Worm (Caenorhabditis elegans) whole organism, L4 larva: ENCODE data around the gene frk-1.
A peak's percentile ranks its signal among the peaks of the same experiment; 100 is the strongest.

Source experiments
- F10B5.3 ChIP-seq: sonication (generic microtip); optimal IDR thresholded peaks from 2 replicates; lab custom pipeline; 2016; ENCODE audit warnings: mild to moderate bottlenecking, missing genetic modification characterization, missing compliant biosample characterization
- F37D6.2 ChIP-seq: sonication (generic microtip); optimal IDR thresholded peaks from 2 replicates; lab custom pipeline; 2016; ENCODE audit warnings: mild to moderate bottlenecking, missing genetic modification characterization, missing compliant biosample characterization
- F49E8.2 ChIP-seq: sonication (generic microtip); optimal IDR thresholded peaks from 2 replicates; lab custom pipeline; 2016; ENCODE audit warnings: missing compliant biosample characterization, mild to moderate bottlenecking, missing genetic modification characterization, borderline replicate concordance
- T20F7.1 ChIP-seq: fragments of 200-800 bp; sonication (Bioruptor generic); optimal IDR thresholded peaks from 2 replicates; lab custom pipeline; 2018; ENCODE audit warnings: mild to moderate bottlenecking, missing genetic modification characterization, missing compliant biosample characterization
- Y105C5A.15 ChIP-seq: fragments of 200-800 bp; sonication (Bioruptor generic); IDR thresholded peaks from 2 replicates; pipeline ENCODE4 v1.3.6; 2022; ENCODE audit warnings: missing genetic modification characterization, missing compliant biosample characterization
- Y75B8A.6 ChIP-seq: fragments of 200-800 bp; sonication (Bioruptor generic); IDR thresholded peaks from 2 replicates; pipeline ENCODE4 v1.3.6; 2022; ENCODE audit warnings: missing genetic modification reagents, missing genetic modification characterization, missing compliant biosample characterization
- ZK337.2 ChIP-seq: fragments of 200-800 bp; sonication (Bioruptor generic); IDR thresholded peaks from 2 replicates; pipeline ENCODE4 v1.3.6; 2022; ENCODE audit warnings: missing genetic modification reagents, missing genetic modification characterization, missing compliant biosample characterization
- ama-1 ChIP-seq: fragments of 150-350 bp; optimal IDR thresholded peaks from 2 replicates; lab custom pipeline; 2014; ENCODE audit warnings: inconsistent platforms, mixed read lengths
- attf-4 ChIP-seq: sonication (generic microtip); optimal IDR thresholded peaks from 3 replicates; lab custom pipeline; 2017; ENCODE audit warnings: missing biosample characterization, missing genetic modification characterization
- ceh-20 ChIP-seq: fragments of 200-800 bp; sonication (Bioruptor generic); IDR thresholded peaks from 2 replicates; pipeline ENCODE4 v1.3.6; 2022; ENCODE audit warnings: missing genetic modification reagents, missing genetic modification characterization, missing compliant biosample characterization
- ceh-32 ChIP-seq: sonication (generic microtip); optimal IDR thresholded peaks from 2 replicates; lab custom pipeline; 2016; ENCODE audit warnings: mild to moderate bottlenecking, missing genetic modification characterization, missing compliant biosample characterization; ENCODE audit not compliant: poor library complexity
- ceh-44 ChIP-seq: fragments of 200-800 bp; sonication (Bioruptor generic); IDR thresholded peaks from 2 replicates; pipeline ENCODE4 v1.3.6; 2022; ENCODE audit warnings: missing genetic modification reagents, missing genetic modification characterization, missing compliant biosample characterization
- ceh-82 ChIP-seq: sonication (generic microtip); optimal IDR thresholded peaks from 2 replicates; lab custom pipeline; 2017; ENCODE audit warnings: missing biosample characterization, missing genetic modification characterization
- ces-1 ChIP-seq: fragments of 150-350 bp; sonication (generic microtip); optimal IDR thresholded peaks from 4 replicates; lab custom pipeline; 2014; ENCODE audit warnings: missing biosample characterization, missing genetic modification reagents, missing genetic modification characterization
- dmd-6 ChIP-seq: fragments of 200-800 bp; sonication (Bioruptor generic); IDR thresholded peaks from 2 replicates; pipeline ENCODE4 v1.3.6; 2022; ENCODE audit warnings: missing genetic modification reagents, missing genetic modification characterization, missing compliant biosample characterization
- duxl-1 ChIP-seq: sonication (generic microtip); optimal IDR thresholded peaks from 2 replicates; lab custom pipeline; 2016; ENCODE audit warnings: mild to moderate bottlenecking, missing genetic modification characterization, moderate library complexity, missing compliant biosample characterization; ENCODE audit not compliant: poor library complexity
- dve-1 ChIP-seq: sonication (generic microtip); optimal IDR thresholded peaks from 2 replicates; lab custom pipeline; 2017; ENCODE audit warnings: antibody characterized with exemption, mild to moderate bottlenecking, missing genetic modification characterization, missing compliant biosample characterization; ENCODE audit not compliant: insufficient read depth
- egl-27 ChIP-seq: sonication (generic microtip); optimal IDR thresholded peaks from 3 replicates; lab custom pipeline; 2017; ENCODE audit warnings: missing biosample characterization, missing genetic modification reagents, missing genetic modification characterization
- egl-43 ChIP-seq: fragments of 200-800 bp; sonication (Bioruptor generic); IDR thresholded peaks from 2 replicates; pipeline ENCODE4 v1.3.6; 2022; ENCODE audit warnings: missing genetic modification reagents, missing genetic modification characterization, missing compliant biosample characterization
- fos-1 ChIP-seq: fragments of 150-350 bp; optimal IDR thresholded peaks from 2 replicates; lab custom pipeline; 2014; ENCODE audit warnings: missing biosample characterization, missing genetic modification characterization
- hlh-11 ChIP-seq: fragments of 200-800 bp; sonication (Bioruptor generic); optimal IDR thresholded peaks from 2 replicates; lab custom pipeline; 2018; ENCODE audit warnings: mild to moderate bottlenecking, missing genetic modification characterization, missing compliant biosample characterization
- lim-7 ChIP-seq: fragments of 200-800 bp; sonication (Bioruptor generic); IDR thresholded peaks from 2 replicates; pipeline ENCODE4 v1.3.6; 2022; ENCODE audit warnings: missing genetic modification characterization, missing compliant biosample characterization
- lin-13 ChIP-seq: fragments of 150-350 bp; optimal IDR thresholded peaks from 2 replicates; lab custom pipeline; 2014; ENCODE audit warnings: missing biosample characterization, missing genetic modification reagents, missing genetic modification characterization
- lin-15B ChIP-seq: fragments of 150-350 bp; sonication (generic microtip); optimal IDR thresholded peaks from 3 replicates; lab custom pipeline; 2014; ENCODE audit warnings: missing biosample characterization, missing genetic modification characterization
- lin-38 ChIP-seq: fragments of 200-800 bp; sonication (Bioruptor generic); IDR thresholded peaks from 2 replicates; pipeline ENCODE4 v1.3.6; 2022; ENCODE audit warnings: missing genetic modification reagents, missing genetic modification characterization, missing compliant biosample characterization
- lin-39 ChIP-seq: fragments of 150-350 bp; optimal IDR thresholded peaks from 2 replicates; lab custom pipeline; 2014; ENCODE audit warnings: missing biosample characterization, missing genetic modification reagents, missing genetic modification characterization
- madf-5 ChIP-seq, 2 experiments: fragments of 200-800 bp; sonication (Bioruptor generic); IDR thresholded peaks; 2 replicates each; pipeline ENCODE4 v1.3.6; 2022; ENCODE audit warnings: missing compliant biosample characterization in 2 of 2, missing genetic modification characterization in 2 of 2
- mdt-29 ChIP-seq: fragments of 200-800 bp; sonication (Bioruptor generic); IDR thresholded peaks from 2 replicates; pipeline ENCODE4 v1.3.6; 2022; ENCODE audit warnings: missing genetic modification reagents, missing genetic modification characterization, missing compliant biosample characterization
- mep-1 ChIP-seq: fragments of 150-350 bp; sonication (generic microtip); optimal IDR thresholded peaks from 3 replicates; lab custom pipeline; 2014; ENCODE audit warnings: missing biosample characterization, missing genetic modification characterization
- mes-2 ChIP-seq: sonication (generic microtip); optimal IDR thresholded peaks from 2 replicates; lab custom pipeline; 2016; ENCODE audit warnings: missing genotype, mild to moderate bottlenecking, missing genetic modification characterization, missing compliant biosample characterization; ENCODE audit not compliant: poor library complexity, severe bottlenecking
- mxl-2 ChIP-seq: fragments of 200-800 bp; sonication (Bioruptor generic); conservative IDR thresholded peaks from 2 replicates; pipeline ENCODE4 v1.3.6; 2022; ENCODE audit warnings: missing genetic modification reagents, missing genetic modification characterization, missing compliant biosample characterization
- mxl-3 ChIP-seq: fragments of 200-800 bp; sonication (Bioruptor generic); optimal IDR thresholded peaks from 2 replicates; lab custom pipeline; 2018; ENCODE audit warnings: mild to moderate bottlenecking, missing genetic modification characterization, missing compliant biosample characterization
- nhr-11 ChIP-seq: fragments of 150-350 bp; optimal IDR thresholded peaks from 2 replicates; lab custom pipeline; 2014; ENCODE audit warnings: missing biosample characterization, missing genetic modification characterization
- nhr-25 ChIP-seq: sonication (generic microtip); optimal IDR thresholded peaks from 2 replicates; lab custom pipeline; 2017; ENCODE audit warnings: missing genetic modification characterization, mild to moderate bottlenecking, missing compliant biosample characterization, antibody characterized with exemption, moderate library complexity, borderline replicate concordance; ENCODE audit not compliant: insufficient read depth
- nhr-28 ChIP-seq: fragments of 150-350 bp; optimal IDR thresholded peaks from 2 replicates; lab custom pipeline; 2014; ENCODE audit warnings: missing biosample characterization, missing genetic modification characterization
- nhr-42 ChIP-seq: fragments of 200-800 bp; sonication (Bioruptor generic); IDR thresholded peaks from 2 replicates; pipeline ENCODE4 v1.3.6; 2022; ENCODE audit warnings: missing genetic modification characterization, missing compliant biosample characterization
- nhr-48 ChIP-seq: sonication (generic microtip); optimal IDR thresholded peaks from 2 replicates; lab custom pipeline; 2016; ENCODE audit warnings: mild to moderate bottlenecking, missing genetic modification characterization, missing compliant biosample characterization
- nhr-77 ChIP-seq: fragments of 150-350 bp; optimal IDR thresholded peaks from 2 replicates; lab custom pipeline; 2014; ENCODE audit warnings: missing biosample characterization, missing genetic modification characterization
- pha-4 ChIP-seq, 2 experiments: fragments of 150-350 bp in 1 of 2; fragments of 200-800 bp in 1 of 2; sonication (Bioruptor generic) in 1 of 2; IDR thresholded peaks in 1 of 2; optimal IDR thresholded peaks in 1 of 2; 2 replicates each; pipeline versions ENCODE4 v1.3.6 to Lab custom; 2014 to 2022; ENCODE audit warnings: missing genetic modification characterization in 2 of 2, missing genetic modification reagents in 2 of 2, missing biosample characterization in 1 of 2, missing compliant biosample characterization in 1 of 2
- skn-1 ChIP-seq: fragments of 150-350 bp; optimal IDR thresholded peaks from 2 replicates; lab custom pipeline; 2014; ENCODE audit warnings: missing biosample characterization, missing genetic modification characterization
- snpc-1.2 ChIP-seq: fragments of 200-800 bp; sonication (Bioruptor generic); IDR thresholded peaks from 2 replicates; pipeline ENCODE4 v1.3.6; 2022; ENCODE audit warnings: missing genetic modification reagents, missing genetic modification characterization, missing compliant biosample characterization
- snpc-4 ChIP-seq: fragments of 150-350 bp; optimal IDR thresholded peaks from 2 replicates; lab custom pipeline; 2014; ENCODE audit warnings: missing biosample characterization, missing genetic modification characterization
- spr-1 ChIP-seq: sonication (generic microtip); optimal IDR thresholded peaks from 2 replicates; lab custom pipeline; 2016; ENCODE audit warnings: mild to moderate bottlenecking, missing genetic modification characterization, missing compliant biosample characterization
- unc-130 ChIP-seq: sonication (generic microtip); optimal IDR thresholded peaks from 2 replicates; lab custom pipeline; 2016; ENCODE audit warnings: missing genetic modification reagents, missing genetic modification characterization, missing compliant biosample characterization
- unc-39 ChIP-seq: sonication (generic microtip); optimal IDR thresholded peaks from 2 replicates; lab custom pipeline; 2017; ENCODE audit warnings: missing biosample characterization, missing genetic modification characterization
- vab-7 ChIP-seq: fragments of 200-800 bp; sonication (Bioruptor generic); IDR thresholded peaks from 2 replicates; pipeline ENCODE4 v1.3.6; 2022; ENCODE audit warnings: missing genetic modification reagents, missing genetic modification characterization, missing compliant biosample characterization
- zag-1 ChIP-seq: fragments of 150-350 bp; optimal IDR thresholded peaks from 2 replicates; lab custom pipeline; 2014; ENCODE audit warnings: missing biosample characterization, missing genetic modification characterization
- zfp-3 ChIP-seq: fragments of 200-800 bp; sonication (Bioruptor generic); conservative IDR thresholded peaks from 2 replicates; pipeline ENCODE4 v1.3.6; 2022; ENCODE audit warnings: missing genetic modification reagents, missing genetic modification characterization, missing compliant biosample characterization
- ztf-11 ChIP-seq: fragments of 150-350 bp; optimal IDR thresholded peaks from 2 replicates; lab custom pipeline; 2014; ENCODE audit warnings: missing biosample characterization, missing genetic modification characterization

frk-1 gene

DNA sequence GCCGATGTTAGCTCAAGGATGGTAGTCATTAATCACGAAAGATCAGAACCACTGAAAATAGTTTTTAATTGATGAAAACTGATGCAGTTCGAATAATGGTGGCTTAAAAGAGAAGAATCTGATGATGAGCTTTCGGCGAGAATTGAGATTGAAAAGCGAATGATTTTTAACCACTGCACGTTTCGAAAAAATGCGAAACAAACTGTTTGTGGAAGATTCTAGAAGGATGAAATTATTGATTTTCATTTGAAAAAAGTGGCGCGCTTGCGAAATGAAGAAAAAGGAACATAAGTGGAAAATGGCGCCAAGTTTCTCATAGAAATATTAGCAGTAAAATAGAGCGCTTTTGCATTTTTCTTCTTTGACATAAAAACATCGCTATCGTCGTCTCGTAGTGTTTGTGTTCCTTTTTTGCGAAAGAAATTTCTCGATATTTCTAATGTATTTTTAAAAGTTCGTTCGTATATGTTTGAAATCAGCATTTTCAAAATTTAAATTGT, 48.0 kb upstream of the frk-1 start, which contains the start of gene uba-1 (continued):
- TF ChIP-seq nhr-42 (GFP tag; lab: Robert Waterston, UW) (0 out of 2 replicates have a peak, but pooled peaks have one; percentile 41), duxl-1 (tag; lab: Kevin White, UChicago) (peak; percentile 4), madf-5 (GFP tag; IDR thresholded peaks at IDR 0.05; lab: Robert Waterston, UW) (0 out of 4 replicates have a peak, but pooled peaks of 1 of the 2 experiments have one; percentile 27), ceh-32 (no peak), F37D6.2 (tag; lab: Kevin White, UChicago) (no peak), mdt-29 (GFP tag; lab: Robert Waterston, UW) (no peak), skn-1 (tag; lab: Kevin White, UChicago) (no peak), mxl-2 (GFP tag; lab: Robert Waterston, UW) (no peak), unc-130 (peak; percentile 51), lin-13 (GFP tag; lab: Kevin White, UChicago) (no peak), F10B5.3 (no peak), spr-1 (peak; percentile 13), nhr-48 (peak; percentile 53), pha-4 (GFP tag; IDR thresholded peaks at IDR 0.05; lab: Robert Waterston, UW) (0 out of 2 replicates have a peak, but pooled peaks have one; percentile 51), pha-4 (tag; optimal IDR thresholded peaks at IDR 0.05; lab: Kevin White, UChicago) (peak; percentile 15), egl-43 (GFP tag; lab: Robert Waterston, UW) (0 out of 2 replicates have a peak, but pooled peaks have one; percentile 19), ama-1 (lab: Kevin White, UChicago) (peak; percentile 77), hlh-11 (tag; lab: Kevin White, UChicago) (peak; percentile 13), dmd-6 (GFP tag; lab: Robert Waterston, UW) (peak; percentile 21; the same call in 1 of the 2 replicates), ztf-11 (no peak), unc-39 (tag; lab: Kevin White, UChicago) (no peak), lin-15B (no peak), nhr-28 (tag; lab: Kevin White, UChicago) (peak; percentile 19), nhr-77 (tag; lab: Kevin White, UChicago) (peak; percentile 19), fos-1 (tag; lab: Kevin White, UChicago) (no peak), T20F7.1 (GFP tag; lab: Kevin White, UChicago) (peak; percentile 78), egl-27 (tag; lab: Kevin White, UChicago) (no peak), ceh-20 (GFP tag; lab: Robert Waterston, UW) (0 out of 2 replicates have a peak, but pooled peaks have one; percentile 24), Y105C5A.15 (GFP tag; lab: Robert Waterston, UW) (0 out of 2 replicates have a peak, but pooled peaks have one; percentile 18), Y75B8A.6 (GFP tag; lab: Robert Waterston, UW) (0 out of 2 replicates have a peak, but pooled peaks have one; percentile 40), attf-4 (tag; lab: Kevin White, UChicago) (no peak), nhr-11 (tag; lab: Kevin White, UChicago) (no peak), ceh-44 (no peak), mes-2 (peak; percentile 57), lim-7 (no peak), snpc-1.2 (GFP tag; lab: Robert Waterston, UW) (0 out of 2 replicates have a peak, but pooled peaks have one; percentile 43), ces-1 (GFP tag; lab: Kevin White, UChicago) (no peak), mep-1 (tag; lab: Kevin White, UChicago) (peak; percentile 80), mxl-3 (GFP tag; lab: Kevin White, UChicago) (no peak), zfp-3 (GFP tag; lab: Robert Waterston, UW) (peak; percentile 92), vab-7 (GFP tag; lab: Robert Waterston, UW) (0 out of 2 replicates have a peak, but pooled peaks have one; percentile 15), snpc-4 (tag; lab: Kevin White, UChicago) (no peak), lin-38 (GFP tag; lab: Robert Waterston, UW) (peak; percentile 81), nhr-25 (tag; lab: Kevin White, UChicago) (peak; percentile 36), F49E8.2 (tag; lab: Kevin White, UChicago) (no peak), ceh-82 (tag; lab: Kevin White, UChicago) (no peak), dve-1 (tag; lab: Kevin White, UChicago) (peak; percentile 87), lin-39 (tag; lab: Kevin White, UChicago) (no peak), zag-1 (no peak), ZK337.2 (no peak)
